Worm (Caenorhabditis elegans) whole organism, dauer: ENCODE measurements around the gene tomm-20.
"Not testable (repeated sequence)": the region's sequence is repeated elsewhere in the genome, so short reads cannot be mapped to it uniquely, and the experiment has no call there.

ENCODE experiments used
- unc-62 ChIP-seq: sonication (generic microtip); optimal IDR thresholded peaks from 2 replicates; lab custom pipeline; 2017; ENCODE audit warnings: missing biosample characterization, missing genetic modification reagents, missing genetic modification characterization

tomm-20 gene

ce11 chrV:12343419-12343969 lies at the start of gene tomm-20:
Gene tomm-20 (minus strand): TSS chrV:12343469.
- TF ChIP-seq unc-62 (GFP tag; lab: Kevin White, UChicago) = no peak

ce11 chrV:12386154-12386553 lies 42.9 kb upstream of the tomm-20 start, which contains the start of gene K01D12.15:
Gene K01D12.15 (plus strand): TSS chrV:12386454.
- TF ChIP-seq unc-62 (GFP tag; lab: Kevin White, UChicago) = no peak

- TF ChIP-seq unc-62 (GFP tag; lab: Kevin White, UChicago) = no peak
These were observed 34.0 kb upstream of the tomm-20 start, which contains the start of gene K01D12.1 for ce11 chrV:12377256-12377655. Gene K01D12.1 (plus strand): TSS chrV:12377556.

- not testable (repeated sequence) for TF ChIP-seq unc-62 (GFP tag; lab: Kevin White, UChicago)
These were observed 31.0 kb upstream of the tomm-20 start, which contains the start of gene F23H12.10 for ce11 chrV:12374252-12374651. Gene F23H12.10 (minus strand): TSS chrV:12374263.

- no peak for TF ChIP-seq unc-62 (GFP tag; lab: Kevin White, UChicago)
These were observed 28.1 kb upstream of the tomm-20 start, which contains the start of gene F23H12.7 for ce11 chrV:12371386-12371785. Gene F23H12.7 (plus strand): TSS chrV:12371686.

- TF ChIP-seq unc-62 (GFP tag; lab: Kevin White, UChicago) = no peak
These were observed 26.2 kb upstream of the tomm-20 start, which contains the start of gene gcy-13 for ce11 chrV:12369437-12369836. Gene gcy-13 (minus strand): TSS chrV:12369537.

ce11 chrV:12365104-12365503 lies 21.8 kb upstream of the tomm-20 start, which contains the start of gene fipr-2:
Gene fipr-2 (plus strand): TSS chrV:12365348.
- TF ChIP-seq unc-62 (GFP tag; lab: Kevin White, UChicago) = no peak

ce11 chrV:12361644-12362043 lies 18.4 kb upstream of the tomm-20 start, which contains the start of gene fipr-1:
Gene fipr-1 (minus strand): TSS chrV:12361744.
- no peak for TF ChIP-seq unc-62 (GFP tag; lab: Kevin White, UChicago)

- no peak for TF ChIP-seq unc-62 (GFP tag; lab: Kevin White, UChicago)
These were observed 15.1 kb upstream of the tomm-20 start, which contains the start of gene F23H12.5 for ce11 chrV:12358347-12358746. Gene F23H12.5 (plus strand): TSS chrV:12358647.

- TF ChIP-seq unc-62 (GFP tag; lab: Kevin White, UChicago) = no peak
These were observed 14.4 kb upstream of the tomm-20 start for ce11 chrV:12357632-12358031.

- TF ChIP-seq unc-62 (GFP tag; lab: Kevin White, UChicago) = no peak
These were observed 11.0 kb upstream of the tomm-20 start for ce11 chrV:12354193-12354830.

- no peak for TF ChIP-seq unc-62 (GFP tag; lab: Kevin White, UChicago)
These were observed 10.2 kb upstream of the tomm-20 start for ce11 chrV:12353505-12353904.

- no peak for TF ChIP-seq unc-62 (GFP tag; lab: Kevin White, UChicago)
These were observed 9.6 kb upstream of the tomm-20 start for ce11 chrV:12352881-12353280.

ce11 chrV:12352445-12352844 lies 9.2 kb upstream of the tomm-20 start, which contains the start of gene sqt-3:
Gene sqt-3 (plus strand): TSS chrV:12352745.
- TF ChIP-seq unc-62 (GFP tag; lab: Kevin White, UChicago) = no peak

ce11 chrV:12351842-12352241 lies 8.6 kb upstream of the tomm-20 start:
- TF ChIP-seq unc-62 (GFP tag; lab: Kevin White, UChicago) = no peak

ce11 chrV:12349365-12349764 lies 6.1 kb upstream of the tomm-20 start:
- no peak for TF ChIP-seq unc-62 (GFP tag; lab: Kevin White, UChicago)
